Worm (Caenorhabditis elegans) whole organism, L3 larva: Measurements from ENCODE around the gene srb-16.
A peak's percentile ranks its signal among the peaks of the same experiment; 100 is the strongest.

Experiments used
- ZK546.5 ChIP-seq: sonication (generic microtip); optimal IDR thresholded peaks from 2 replicates; lab custom pipeline; 2017; ENCODE audit warnings: missing biosample characterization, missing genetic modification characterization
- ama-1 ChIP-seq: fragments of 150-350 bp; optimal IDR thresholded peaks from 2 replicates; lab custom pipeline; 2018
- jun-1 ChIP-seq: fragments of 150-350 bp; optimal IDR thresholded peaks from 2 replicates; lab custom pipeline; 2014; ENCODE audit warnings: missing biosample characterization, missing genetic modification reagents, missing genetic modification characterization
- lin-39 ChIP-seq: fragments of 150-350 bp; optimal IDR thresholded peaks from 2 replicates; lab custom pipeline; 2018; ENCODE audit warnings: missing biosample characterization, missing genetic modification reagents, missing genetic modification characterization
- nhr-77 ChIP-seq: fragments of 150-350 bp; optimal IDR thresholded peaks from 2 replicates; lab custom pipeline; 2014; ENCODE audit warnings: missing biosample characterization, missing genetic modification characterization
- skn-1 ChIP-seq: fragments of 150-350 bp; optimal IDR thresholded peaks from 2 replicates; lab custom pipeline; 2014; ENCODE audit warnings: missing biosample characterization, missing genetic modification characterization
- snpc-4 ChIP-seq: fragments of 150-350 bp; optimal IDR thresholded peaks from 2 replicates; lab custom pipeline; 2014; ENCODE audit warnings: missing biosample characterization, missing genetic modification characterization
- unc-39 ChIP-seq: sonication (generic microtip); optimal IDR thresholded peaks from 4 replicates; lab custom pipeline; 2017; ENCODE audit warnings: missing biosample characterization, missing genetic modification characterization
- unc-62 ChIP-seq: fragments of 150-350 bp; sonication (generic microtip); optimal IDR thresholded peaks from 4 replicates; lab custom pipeline; 2014; ENCODE audit warnings: missing biosample characterization, missing genetic modification reagents, missing genetic modification characterization
- ztf-11 ChIP-seq: fragments of 150-350 bp; optimal IDR thresholded peaks from 2 replicates; lab custom pipeline; 2014; ENCODE audit warnings: missing biosample characterization, missing genetic modification characterization

DNA sequence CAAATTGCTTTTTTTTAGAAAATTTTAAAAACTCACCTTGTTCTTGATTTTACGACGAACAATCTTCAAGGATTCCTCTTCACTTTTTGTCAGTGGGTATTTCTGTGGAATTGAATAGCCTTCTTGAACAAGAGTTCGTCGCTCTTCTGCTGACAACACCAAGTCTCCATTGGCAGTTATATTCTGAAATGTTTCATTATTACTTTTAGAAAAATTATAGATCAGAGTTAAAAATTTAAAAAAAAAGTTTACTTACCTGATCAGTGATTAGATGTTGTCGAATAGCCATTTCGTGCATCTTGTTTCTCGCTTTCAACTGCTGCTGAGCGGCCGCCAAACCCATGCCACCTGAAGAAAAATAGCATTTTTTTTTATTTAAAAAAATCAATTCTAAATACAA is 29.5 kb upstream of the srb-16 start:
- TF ChIP-seq unc-62 (GFP tag; lab: Kevin White, UChicago) (no peak), jun-1 (tag; lab: Kevin White, UChicago) (no peak), ZK546.5 (tag; lab: Kevin White, UChicago) (no peak), ama-1 (lab: Kevin White, UChicago) (peak; percentile 48), lin-39 (tag; lab: Kevin White, UChicago) (no peak), ztf-11 (tag; lab: Kevin White, UChicago) (no peak), skn-1 (no peak), nhr-77 (no peak), snpc-4 (no peak), unc-39 (tag; lab: Kevin White, UChicago) (no peak)
